Fruit fly (Drosophila melanogaster) whole organism: Measurements from ENCODE around the gene Sf3b3.

Experiments used
- CG8478 ChIP-seq: fragments of >200 bp; optimal IDR thresholded peaks from 2 replicates; lab custom pipeline; 2018; ENCODE audit warnings: inconsistent platforms
- Dll ChIP-seq: fragments of >200 bp; optimal IDR thresholded peaks from 2 replicates; lab custom pipeline; 2017
- pan ChIP-seq: fragments of >200 bp; optimal IDR thresholded peaks from 2 replicates; lab custom pipeline; 2017
- psq ChIP-seq: fragments of >200 bp; optimal IDR thresholded peaks from 2 replicates; lab custom pipeline; 2017

DNA sequence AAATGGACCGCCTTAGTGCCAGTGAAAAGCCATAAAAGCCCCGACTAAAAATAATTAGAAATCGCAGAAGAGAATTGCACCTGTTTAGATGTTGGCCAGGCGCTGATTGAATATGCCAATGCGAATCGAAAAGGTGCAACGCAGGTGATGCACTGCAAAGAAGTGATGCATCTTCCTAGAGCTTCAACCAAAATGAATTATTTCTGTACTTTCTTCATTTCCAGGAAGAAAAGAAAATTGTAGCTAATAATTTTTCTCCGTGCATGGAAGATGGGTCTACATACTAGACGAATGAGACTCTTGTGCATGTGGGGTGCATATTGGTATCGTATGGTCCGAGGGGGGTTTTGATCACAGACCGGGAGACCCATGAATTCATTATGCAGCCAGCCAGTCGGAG is 44.2 kb downstream of the Sf3b3 start:
- TF ChIP-seq psq (no peak), CG8478 (lab: Kevin White, UChicago) (no peak), pan (no peak), Dll (lab: Kevin White, UChicago) (no peak)
